Worm (Caenorhabditis elegans) whole organism, dauer: ENCODE data around the gene C07A9.12.

Experiments
- unc-62 ChIP-seq: sonication (generic microtip); optimal IDR thresholded peaks from 2 replicates; lab custom pipeline; 2017; ENCODE audit warnings: missing biosample characterization, missing genetic modification reagents, missing genetic modification characterization

C07A9.12 gene

ce11 chrIII:9727439-9727838 is at the start of gene C07A9.12:
Gene C07A9.12 (minus strand): TSS chrIII:9727539.
- no peak for TF ChIP-seq unc-62 (GFP tag; lab: Kevin White, UChicago)

DNA sequence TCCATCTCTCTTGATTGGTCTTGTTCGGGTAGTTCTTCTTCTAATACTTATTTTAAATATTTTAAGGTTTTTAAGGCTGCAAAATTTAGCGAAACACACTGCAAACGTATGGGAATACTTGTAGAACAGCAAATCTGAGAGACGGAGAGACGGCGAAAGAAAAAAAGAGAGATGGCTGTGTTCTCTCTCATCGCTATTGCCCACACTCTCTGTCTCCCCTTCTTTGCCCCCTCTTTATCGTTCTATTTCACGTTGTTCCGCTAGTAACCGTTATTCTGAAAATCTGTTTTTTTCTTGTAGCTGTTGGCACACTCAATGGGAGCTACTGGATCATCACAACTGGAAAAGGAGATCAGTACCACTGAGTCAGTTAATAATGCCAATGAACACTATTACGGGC is 49.0 kb upstream of the C07A9.12 start, which contains the start of gene usp-46:
Gene usp-46, plus strand, starts transcription at position 301 of the 400 bp plus-strand sequence.
- TF ChIP-seq unc-62 (GFP tag; lab: Kevin White, UChicago): no peak

ce11 chrIII:9775916-9776315 is 48.6 kb upstream of the C07A9.12 start:
- TF ChIP-seq unc-62 (GFP tag; lab: Kevin White, UChicago): no peak

DNA sequence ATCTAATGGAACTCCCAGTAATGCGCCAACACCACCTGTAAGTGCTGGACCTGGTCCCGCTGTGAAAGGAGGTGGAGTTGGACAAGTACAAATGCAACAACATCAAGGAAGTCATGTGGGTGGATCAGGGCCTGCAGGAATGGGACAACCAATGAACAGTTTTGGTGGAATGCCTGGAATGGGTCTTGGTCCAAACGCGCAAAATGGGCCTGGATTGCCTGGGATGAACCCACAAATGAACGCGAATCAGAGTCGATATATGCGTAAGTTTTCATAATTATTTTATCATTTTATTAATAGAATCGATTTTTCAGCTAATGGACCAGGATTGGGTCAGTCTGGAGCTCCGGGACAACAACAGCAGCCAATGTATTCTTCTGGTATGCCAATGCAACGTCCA is 45.1 kb upstream of the C07A9.12 start:
- TF ChIP-seq unc-62 (GFP tag; lab: Kevin White, UChicago): no peak

DNA sequence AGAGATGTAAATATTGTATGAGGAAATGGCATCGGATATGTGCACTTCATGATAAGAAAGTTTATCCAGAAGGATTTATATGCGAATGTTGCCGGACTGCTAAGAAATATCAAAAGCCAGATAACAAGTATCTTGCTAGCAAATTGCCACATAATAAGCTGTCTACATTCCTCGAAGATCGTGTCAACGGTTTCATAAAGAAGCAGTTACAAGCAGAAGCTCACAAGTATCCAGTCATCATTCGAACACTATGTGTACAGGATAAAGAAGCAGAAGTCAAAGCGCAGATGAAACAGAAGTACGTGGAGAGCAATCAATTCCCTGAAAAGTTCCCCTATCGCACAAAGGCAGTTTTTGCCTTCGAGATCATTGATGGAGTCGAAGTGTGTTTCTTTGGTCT is 43.3 kb upstream of the C07A9.12 start:
- no peak for TF ChIP-seq unc-62 (GFP tag; lab: Kevin White, UChicago)

DNA sequence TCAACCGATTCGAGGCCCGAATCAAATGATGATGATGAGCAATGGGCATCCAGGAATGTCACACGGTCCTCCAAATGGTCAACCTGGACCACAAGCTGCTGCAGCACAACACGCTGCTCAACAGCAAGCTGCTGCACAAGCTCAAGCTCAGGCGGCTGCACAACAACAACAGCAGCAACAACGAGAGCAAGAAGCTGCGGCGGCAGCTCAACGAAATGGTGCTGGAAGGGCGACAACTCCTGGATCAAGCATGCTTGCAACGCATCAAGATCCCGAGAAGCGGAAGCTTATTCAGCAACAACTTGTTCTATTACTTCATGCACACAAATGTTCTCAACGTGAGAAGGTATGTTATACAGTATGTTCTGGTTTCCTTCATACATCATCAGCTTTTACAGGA is 40.7 kb upstream of the C07A9.12 start:
- TF ChIP-seq unc-62 (GFP tag; lab: Kevin White, UChicago): no peak

DNA sequence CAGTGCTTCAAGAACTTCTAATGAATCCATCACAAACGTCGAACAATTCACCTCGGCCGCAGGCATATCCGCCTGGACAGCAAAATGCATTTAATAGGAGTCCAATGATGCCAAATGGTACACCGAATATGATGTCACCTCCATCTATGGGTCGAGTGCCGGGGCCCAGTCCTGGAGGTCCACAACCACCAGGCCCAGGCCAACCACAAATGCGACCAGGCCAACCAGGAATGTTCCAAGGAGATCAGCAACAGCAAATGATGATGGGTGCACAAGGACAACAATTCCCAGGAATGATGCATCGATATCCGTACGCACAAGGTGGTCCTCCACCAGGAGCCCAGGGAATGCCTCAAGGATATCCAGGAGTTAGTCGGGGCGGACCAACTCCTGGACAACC is 39.8 kb upstream of the C07A9.12 start:
- no peak for TF ChIP-seq unc-62 (GFP tag; lab: Kevin White, UChicago)

DNA sequence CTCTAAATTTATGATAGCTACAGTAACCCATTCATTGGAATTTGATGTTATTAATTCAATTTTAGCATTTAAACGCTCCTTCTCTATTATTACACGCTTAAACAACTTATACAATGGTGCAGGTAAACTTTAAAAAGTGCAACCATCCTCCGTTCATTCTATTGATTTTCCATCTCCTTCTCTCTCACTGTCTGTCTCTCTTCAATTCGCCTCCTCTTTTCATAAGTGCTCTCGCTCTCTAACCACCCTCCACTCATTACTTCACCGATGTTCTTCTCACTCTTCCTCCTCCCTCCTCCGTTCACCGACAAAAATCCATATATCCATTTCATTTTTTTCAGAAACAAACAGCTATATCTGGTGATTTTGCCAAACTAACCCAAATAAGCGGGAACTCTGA is 38.8 kb upstream of the C07A9.12 start, which contains the start of gene cbp-1:
Gene cbp-1, plus strand, starts transcription at position 335 of the 400 bp plus-strand sequence.
- TF ChIP-seq unc-62 (GFP tag; lab: Kevin White, UChicago): no peak

ce11 chrIII:9765465-9765900 is 38.1 kb upstream of the C07A9.12 start:
- no peak for TF ChIP-seq unc-62 (GFP tag; lab: Kevin White, UChicago)

- no peak for TF ChIP-seq unc-62 (GFP tag; lab: Kevin White, UChicago)
Observed at ce11 chrIII:9764718-9765117, 37.4 kb upstream of the C07A9.12 start.

DNA sequence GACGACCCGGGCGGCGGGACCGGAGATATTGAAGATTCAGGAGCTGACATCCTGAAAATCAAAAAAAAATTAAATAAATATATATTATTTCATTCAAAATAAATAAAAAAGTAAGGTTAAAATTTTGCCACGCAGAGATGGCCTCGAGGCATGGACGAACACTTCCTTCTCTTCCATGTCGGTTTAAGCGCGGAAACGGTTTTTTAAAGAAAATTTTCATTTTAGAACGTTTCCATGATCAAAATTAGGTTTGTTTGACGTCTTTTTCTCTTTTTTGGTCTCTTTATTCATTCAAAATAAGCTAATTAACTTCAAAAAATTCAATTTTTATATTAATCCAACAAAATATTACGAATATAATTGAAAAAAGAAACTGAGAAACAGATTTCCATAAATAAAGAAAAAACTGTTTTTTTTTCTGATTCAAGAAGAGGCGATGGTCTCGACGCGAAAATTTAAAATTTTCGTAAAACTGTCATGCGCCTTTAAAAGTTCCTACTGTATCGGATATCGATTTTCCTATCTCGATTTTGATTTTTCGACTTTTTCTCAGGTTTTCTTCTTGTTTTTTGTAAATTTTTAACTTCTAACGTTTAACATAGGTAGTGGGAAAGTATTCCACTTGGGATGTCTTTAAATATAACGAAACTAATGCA is 34.9 kb upstream of the C07A9.12 start, which contains the start of gene gcc-2:
Gene gcc-2, minus strand, starts transcription at position 51 of the 656 bp plus-strand sequence.
- TF ChIP-seq unc-62 (GFP tag; lab: Kevin White, UChicago): no peak

ce11 chrIII:9760184-9760583 is 32.8 kb upstream of the C07A9.12 start:
- TF ChIP-seq unc-62 (GFP tag; lab: Kevin White, UChicago): no peak

ce11 chrIII:9758848-9759247 is 31.5 kb upstream of the C07A9.12 start, which contains the start of gene rmd-1:
Gene rmd-1 (plus strand): TSS chrIII:9759094.
- no peak for TF ChIP-seq unc-62 (GFP tag; lab: Kevin White, UChicago)

DNA sequence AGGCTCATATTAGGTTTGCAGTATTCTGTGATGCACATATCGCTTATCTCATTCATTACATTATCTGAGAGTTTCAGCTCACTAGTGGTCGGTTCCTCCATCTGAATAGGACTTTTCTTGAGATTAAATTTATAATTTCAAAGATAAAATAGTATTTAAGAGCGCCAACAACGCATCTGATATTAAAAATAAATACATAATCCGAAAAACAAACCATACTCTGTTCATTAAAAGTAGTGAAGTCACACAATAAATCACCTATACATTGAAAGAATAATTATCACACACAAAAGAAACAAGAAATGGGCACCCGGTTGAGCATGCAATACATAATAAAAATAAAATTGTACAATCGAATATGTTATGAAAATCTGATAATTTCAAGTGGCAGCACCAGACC is 30.1 kb upstream of the C07A9.12 start, which contains the start of gene vps-53:
Gene vps-53, minus strand, starts transcription at position 101 of the 400 bp plus-strand sequence.
- no peak for TF ChIP-seq unc-62 (GFP tag; lab: Kevin White, UChicago)

- no peak for TF ChIP-seq unc-62 (GFP tag; lab: Kevin White, UChicago)
Observed at ce11 chrIII:9752852-9753251, 25.5 kb upstream of the C07A9.12 start, which contains the start of gene ech-6. Gene ech-6 (minus strand): TSS chrIII:9752883.

DNA sequence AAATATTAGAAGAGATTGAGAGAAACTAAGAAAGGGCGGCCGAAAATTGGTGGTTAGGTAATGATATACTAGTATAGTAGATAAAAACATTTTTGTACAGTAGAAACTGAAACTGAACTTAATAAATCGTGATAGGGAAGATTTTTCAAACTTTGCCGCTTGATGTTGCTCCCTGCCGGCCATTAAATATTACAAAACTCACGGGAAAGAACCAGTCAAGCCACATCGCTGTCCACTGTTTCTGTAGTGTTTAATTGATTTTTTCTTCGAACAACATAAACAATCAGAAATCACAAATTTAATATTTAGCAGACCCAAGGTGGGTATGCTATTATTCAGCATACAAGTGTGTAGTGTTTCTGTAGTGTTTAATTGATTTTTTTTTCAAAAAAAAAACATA is 23.7 kb upstream of the C07A9.12 start, which contains the start of gene T05G5.5:
Gene T05G5.5, minus strand, starts transcription at position 359 of the 400 bp plus-strand sequence.
- no peak for TF ChIP-seq unc-62 (GFP tag; lab: Kevin White, UChicago)

ce11 chrIII:9748694-9749093 is 21.4 kb upstream of the C07A9.12 start, which contains the start of gene T05G5.4:
Gene T05G5.4 (plus strand): TSS chrIII:9748934.
- no peak for TF ChIP-seq unc-62 (GFP tag; lab: Kevin White, UChicago)
